Fruit fly (Drosophila melanogaster) whole organism, embryonic: ENCODE results near the gene Rtc1.

ENCODE experiments used
- Adf1 ChIP-seq: fragments of 200-800 bp; sonication (Bioruptor generic); IDR thresholded peaks from 2 replicates; pipeline ENCODE4 v1.3.6; 2022; ENCODE audit warnings: missing biosample characterization, missing genetic modification characterization
- Antp ChIP-seq: fragments of 200-800 bp; sonication (Bioruptor generic); optimal IDR thresholded peaks from 3 replicates; lab custom pipeline; 2016; ENCODE audit warnings: missing biosample characterization, missing genetic modification characterization
- B-H1 ChIP-seq: fragments of 200-800 bp; sonication (Bioruptor generic); IDR thresholded peaks from 3 replicates; pipeline ENCODE4 v1.3.6; 2022; ENCODE audit warnings: missing biosample characterization, missing genetic modification characterization
- BtbVII ChIP-seq: fragments of 200-800 bp; sonication (Bioruptor generic); optimal IDR thresholded peaks from 3 replicates; lab custom pipeline; 2017; ENCODE audit warnings: missing biosample characterization, mild to moderate bottlenecking, missing genetic modification characterization
- CG10321 ChIP-seq: fragments of 200-800 bp; sonication (Bioruptor generic); IDR thresholded peaks from 2 replicates; pipeline ENCODE4 v1.3.6; 2022; ENCODE audit warnings: missing biosample characterization, missing genetic modification characterization
- CG10654 ChIP-seq: fragments of 200-800 bp; sonication (Bioruptor generic); optimal IDR thresholded peaks from 2 replicates; lab custom pipeline; 2016; ENCODE audit warnings: missing biosample characterization, missing genetic modification characterization
- CG11504 ChIP-seq: fragments of 200-800 bp; sonication (Bioruptor generic); optimal IDR thresholded peaks from 3 replicates; lab custom pipeline; 2019; ENCODE audit warnings: missing biosample characterization, mild to moderate bottlenecking, missing genetic modification characterization, moderate library complexity
- CG12071 ChIP-seq: fragments of 200-800 bp; sonication (Bioruptor generic); optimal IDR thresholded peaks from 3 replicates; lab custom pipeline; 2018; ENCODE audit warnings: missing biosample characterization, mild to moderate bottlenecking, missing genetic modification characterization
- CG12104 ChIP-seq: fragments of 200-800 bp; sonication (Bioruptor generic); optimal IDR thresholded peaks from 3 replicates; lab custom pipeline; 2016; ENCODE audit warnings: missing biosample characterization, missing genetic modification characterization
- CG14710 ChIP-seq: fragments of 200-800 bp; sonication (Bioruptor generic); optimal IDR thresholded peaks from 3 replicates; lab custom pipeline; 2019; ENCODE audit warnings: missing biosample characterization, mild to moderate bottlenecking, missing genetic modification characterization, moderate library complexity
- CG15073 ChIP-seq: fragments of 200-800 bp; sonication (Bioruptor generic); optimal IDR thresholded peaks from 2 replicates; lab custom pipeline; 2016; ENCODE audit warnings: missing biosample characterization, missing genetic modification characterization
- CG15601 ChIP-seq: fragments of 200-800 bp; sonication (Bioruptor generic); optimal IDR thresholded peaks from 3 replicates; lab custom pipeline; 2019; ENCODE audit warnings: missing biosample characterization, mild to moderate bottlenecking, missing genetic modification characterization, moderate library complexity
- CG17612 ChIP-seq: fragments of 200-800 bp; sonication (Bioruptor generic); IDR thresholded peaks from 2 replicates; pipeline ENCODE4 v1.3.6; 2022; ENCODE audit warnings: missing biosample characterization, missing genetic modification characterization
- CG18262 ChIP-seq: fragments of 200-800 bp; optimal IDR thresholded peaks from 3 replicates; lab custom pipeline; 2019; ENCODE audit warnings: missing biosample characterization, mild to moderate bottlenecking, missing genetic modification characterization, moderate library complexity
- CG30431 ChIP-seq: fragments of 200-800 bp; sonication (Bioruptor generic); optimal IDR thresholded peaks from 2 replicates; lab custom pipeline; 2017; ENCODE audit warnings: missing biosample characterization, missing genetic modification characterization
- CG3995 ChIP-seq: fragments of 200-800 bp; sonication (Bioruptor generic); optimal IDR thresholded peaks from 3 replicates; lab custom pipeline; 2016; ENCODE audit warnings: missing biosample characterization, missing genetic modification characterization
- CG4854 ChIP-seq: fragments of 200-800 bp; sonication (Bioruptor generic); optimal IDR thresholded peaks from 2 replicates; lab custom pipeline; 2016; ENCODE audit warnings: missing biosample characterization, missing genetic modification characterization, inconsistent platforms
- CG6254 ChIP-seq: fragments of 200-800 bp; sonication (Bioruptor generic); optimal IDR thresholded peaks from 3 replicates; lab custom pipeline; 2017; ENCODE audit warnings: mild to moderate bottlenecking, missing biosample characterization, missing genetic modification reagents, missing genetic modification characterization
- CG7987 ChIP-seq: fragments of 200-800 bp; sonication (Bioruptor generic); optimal IDR thresholded peaks from 2 replicates; lab custom pipeline; 2018; ENCODE audit warnings: missing biosample characterization, mild to moderate bottlenecking, missing genetic modification characterization, moderate library complexity
- CG8281 ChIP-seq: fragments of 200-800 bp; sonication (Bioruptor generic); optimal IDR thresholded peaks from 2 replicates; lab custom pipeline; 2018; ENCODE audit warnings: missing biosample characterization, mild to moderate bottlenecking, missing genetic modification characterization, moderate library complexity
- CG9609 ChIP-seq: fragments of 200-800 bp; sonication (Bioruptor generic); optimal IDR thresholded peaks from 3 replicates; lab custom pipeline; 2016; ENCODE audit warnings: missing biosample characterization, missing genetic modification characterization
- D ChIP-seq, 2 experiments: fragments of 200-800 bp in 1 of 2; fragments of >200 bp in 1 of 2; sonication (Bioruptor generic) in 1 of 2; optimal IDR thresholded peaks; 2 replicates in 1 of 2; 3 replicates in 1 of 2; lab custom pipeline; 2017; ENCODE audit warnings: mild to moderate bottlenecking in 1 of 2, missing biosample characterization in 1 of 2, missing genetic modification characterization in 1 of 2, missing genetic modification reagents in 1 of 2
- Dbx ChIP-seq: fragments of 200-800 bp; sonication (Bioruptor generic); IDR thresholded peaks from 3 replicates; pipeline ENCODE4 v1.3.6; 2022; ENCODE audit warnings: missing biosample characterization, missing genetic modification characterization
- Deaf1 ChIP-seq: fragments of 200-800 bp; optimal IDR thresholded peaks from 3 replicates; lab custom pipeline; 2019; ENCODE audit warnings: missing biosample characterization, mild to moderate bottlenecking, missing genetic modification characterization, moderate library complexity
- ERR ChIP-seq: fragments of 200-800 bp; sonication (Bioruptor generic); optimal IDR thresholded peaks from 2 replicates; lab custom pipeline; 2016; ENCODE audit warnings: missing biosample characterization, missing genetic modification characterization
- HmgZ ChIP-seq: fragments of 200-800 bp; sonication (Bioruptor generic); optimal IDR thresholded peaks from 2 replicates; lab custom pipeline; 2018; ENCODE audit warnings: missing biosample characterization, mild to moderate bottlenecking, missing genetic modification characterization
- Jarid2 ChIP-seq: fragments of 200-800 bp; sonication (Bioruptor generic); optimal IDR thresholded peaks from 3 replicates; lab custom pipeline; 2017; ENCODE audit warnings: mild to moderate bottlenecking, missing biosample characterization, missing genetic modification reagents, missing genetic modification characterization
- Lpt ChIP-seq: fragments of >200 bp; optimal IDR thresholded peaks from 2 replicates; lab custom pipeline; 2018; ENCODE audit warnings: missing biosample characterization, missing genetic modification characterization
- NFAT ChIP-seq: fragments of 200-800 bp; sonication (Bioruptor generic); IDR thresholded peaks from 2 replicates; pipeline ENCODE4 v1.3.6; 2022; ENCODE audit warnings: missing biosample characterization, missing genetic modification characterization
- Nf-YB ChIP-seq: fragments of 200-800 bp; sonication (Bioruptor generic); optimal IDR thresholded peaks from 3 replicates; lab custom pipeline; 2019; ENCODE audit warnings: missing biosample characterization, mild to moderate bottlenecking, missing genetic modification characterization, moderate library complexity
- PHDP ChIP-seq: fragments of 200-800 bp; sonication (Bioruptor generic); optimal IDR thresholded peaks from 3 replicates; lab custom pipeline; 2018; ENCODE audit warnings: missing biosample characterization, mild to moderate bottlenecking, missing genetic modification characterization, moderate library complexity
- ab ChIP-seq: fragments of 200-800 bp; sonication (Bioruptor generic); optimal IDR thresholded peaks from 2 replicates; lab custom pipeline; 2016; ENCODE audit warnings: missing biosample characterization, missing genetic modification characterization
- ac ChIP-seq: fragments of 200-800 bp; sonication (Bioruptor generic); optimal IDR thresholded peaks from 3 replicates; lab custom pipeline; 2017; ENCODE audit warnings: missing biosample characterization, mild to moderate bottlenecking, missing genetic modification characterization
- ap ChIP-seq: fragments of 200-800 bp; sonication (Bioruptor generic); IDR thresholded peaks from 2 replicates; pipeline ENCODE4 v1.3.6; 2022; ENCODE audit warnings: missing biosample characterization, missing genetic modification characterization
- btn ChIP-seq: fragments of 200-800 bp; sonication (Bioruptor generic); optimal IDR thresholded peaks from 2 replicates; lab custom pipeline; 2016; ENCODE audit warnings: missing biosample characterization, missing genetic modification characterization
- croc ChIP-seq: fragments of 200-800 bp; sonication (Bioruptor generic); conservative IDR thresholded peaks from 3 replicates; pipeline ENCODE4 v1.3.6; 2022; ENCODE audit warnings: missing biosample characterization, missing genetic modification characterization
- dan ChIP-seq: fragments of 200-800 bp; sonication (Bioruptor generic); IDR thresholded peaks from 2 replicates; pipeline ENCODE4 v1.3.6; 2022; ENCODE audit warnings: missing biosample characterization, missing genetic modification characterization
- dm ChIP-seq: fragments of 200-800 bp; sonication (Bioruptor generic); optimal IDR thresholded peaks from 3 replicates; lab custom pipeline; 2016; ENCODE audit warnings: missing biosample characterization, missing genetic modification characterization
- fd3F ChIP-seq: fragments of 200-800 bp; sonication (Bioruptor generic); optimal IDR thresholded peaks from 2 replicates; lab custom pipeline; 2018; ENCODE audit warnings: missing biosample characterization, mild to moderate bottlenecking, missing genetic modification characterization, moderate library complexity
- hbn ChIP-seq: fragments of 200-800 bp; sonication (Bioruptor generic); IDR thresholded peaks from 2 replicates; pipeline ENCODE4 v1.3.6; 2022; ENCODE audit warnings: missing biosample characterization, missing genetic modification characterization; ENCODE audit not compliant: partially characterized antibody
- mirr ChIP-seq: fragments of 200-800 bp; sonication (Bioruptor generic); optimal IDR thresholded peaks from 3 replicates; lab custom pipeline; 2018; ENCODE audit warnings: missing biosample characterization, mild to moderate bottlenecking, missing genetic modification characterization
- nerfin-1 ChIP-seq: fragments of 200-800 bp; sonication (Bioruptor generic); optimal IDR thresholded peaks from 3 replicates; lab custom pipeline; 2019; ENCODE audit warnings: missing biosample characterization, mild to moderate bottlenecking, missing genetic modification characterization, moderate library complexity
- pan ChIP-seq, 4 experiments: fragments of >200 bp in 3 of 4; fragments of 200-800 bp in 1 of 4; sonication (Bioruptor generic) in 1 of 4; optimal IDR thresholded peaks in 3 of 4; IDR thresholded peaks in 1 of 4; 2 replicates each; pipeline versions ENCODE4 v1.3.6 to Lab custom; 2017 to 2022; ENCODE audit warnings: missing biosample characterization in 2 of 4, missing genetic modification characterization in 2 of 4, mixed read lengths in 1 of 4
- pros ChIP-seq: fragments of 200-800 bp; sonication (Bioruptor generic); optimal IDR thresholded peaks from 3 replicates; lab custom pipeline; 2019; ENCODE audit warnings: missing biosample characterization, mild to moderate bottlenecking, missing genetic modification characterization, moderate library complexity
- salm ChIP-seq: fragments of 200-800 bp; sonication (Bioruptor generic); optimal IDR thresholded peaks from 2 replicates; lab custom pipeline; 2018; ENCODE audit warnings: missing biosample characterization, mild to moderate bottlenecking, missing genetic modification characterization
- sens ChIP-seq: fragments of 200-800 bp; sonication (Bioruptor generic); peaks from one replicate; lab custom pipeline; 2016; ENCODE audit warnings: missing biosample characterization, missing genetic modification characterization
- sr ChIP-seq: fragments of 200-800 bp; sonication (Bioruptor generic); IDR thresholded peaks from 3 replicates; pipeline ENCODE4 v1.3.6; 2022; ENCODE audit warnings: missing biosample characterization, missing genetic modification characterization
- usp ChIP-seq: fragments of >200 bp; optimal IDR thresholded peaks from 2 replicates; lab custom pipeline; 2017; ENCODE audit warnings: missing biosample characterization, missing genetic modification characterization
- zf30C ChIP-seq: fragments of 200-800 bp; sonication (Bioruptor generic); optimal IDR thresholded peaks from 3 replicates; lab custom pipeline; 2018; ENCODE audit warnings: missing biosample characterization, mild to moderate bottlenecking, missing genetic modification characterization

The Rtc1 gene

dm6 chrX:13762372-13762883, 5.4 kb downstream of the Rtc1 start, which contains the start of gene rdgB (continued):
- TF ChIP-seq HmgZ (tag; lab: Kevin White, UChicago) (peak; percentile 65), salm (tag; lab: Kevin White, UChicago) (peak; percentile 55), btn (GFP tag; lab: Kevin White, UChicago) (no peak), Antp (GFP tag; lab: Kevin White, UChicago) (peak; percentile 7), D (optimal IDR thresholded peaks at IDR 0.05; lab: Kevin White, UChicago) (no peak), D (GFP tag; optimal IDR thresholded peaks at IDR 0.05; lab: Kevin White, UChicago) (peak; percentile 76), CG3995 (peak; percentile 30), CG8281 (peak; percentile 51), ERR (GFP tag; lab: Kevin White, UChicago) (no peak), dan (no peak), Nf-YB (GFP tag; lab: Kevin White, UChicago) (peak; percentile 56), Jarid2 (GFP tag; lab: Kevin White, UChicago) (peak; percentile 89), CG30431 (GFP tag; lab: Kevin White, UChicago) (peak; percentile 58), ap (GFP tag; lab: Robert Waterston, UW) (0 out of 2 replicates have a peak, but pooled peaks have one; percentile 14), sens (GFP tag; lab: Kevin White, UChicago) (peak; percentile 65), NFAT (0 out of 2 replicates have a peak, but pooled peaks have one; percentile 42), sr (GFP tag; lab: Robert Waterston, UW) (no peak), CG10654 (GFP tag; lab: Kevin White, UChicago) (peak; percentile 58), croc (peak; percentile 69; the same call in 2 of the 3 replicates), CG6254 (GFP tag; lab: Kevin White, UChicago) (peak; percentile 36), mirr (GFP tag; lab: Kevin White, UChicago) (no peak), CG15601 (tag; lab: Kevin White, UChicago) (peak; percentile 78), CG14710 (tag; lab: Kevin White, UChicago) (peak; percentile 70), B-H1 (GFP tag; lab: Robert Waterston, UW) (peak; percentile 15; the same call in 1 of the 3 replicates), Lpt (GFP tag; lab: Kevin White, UChicago) (no peak), CG10321 (GFP tag; lab: Robert Waterston, UW) (no peak), usp (GFP tag; lab: Kevin White, UChicago) (no peak), CG15073 (GFP tag; lab: Kevin White, UChicago) (no peak), fd3F (GFP tag; lab: Kevin White, UChicago) (peak; percentile 57), Dbx (GFP tag; lab: Robert Waterston, UW) (peak; percentile 76; the same call in 2 of the 3 replicates), ac (no peak), CG12071 (GFP tag; lab: Kevin White, UChicago) (peak; percentile 23), CG4854 (GFP tag; lab: Kevin White, UChicago) (peak; percentile 40), CG17612 (no peak), pan (optimal IDR thresholded peaks at IDR 0.05; lab: Kevin White, UChicago) (no peak), pan (GFP tag; optimal IDR thresholded peaks at IDR 0.05 in 1 of 2, IDR thresholded peaks at IDR 0.05 in 1 of 2) (peak in 1 of 2 experiments; percentile 66), hbn (GFP tag; lab: Robert Waterston, UW) (no peak), pros (GFP tag; lab: Kevin White, UChicago) (no peak), nerfin-1 (tag; lab: Kevin White, UChicago) (peak; percentile 73), BtbVII (GFP tag; lab: Kevin White, UChicago) (peak; percentile 46), CG12104 (GFP tag; lab: Kevin White, UChicago) (peak; percentile 69), Deaf1 (tag; lab: Kevin White, UChicago) (peak; percentile 96), CG9609 (GFP tag; lab: Kevin White, UChicago) (peak; percentile 11), dm (GFP tag; lab: Kevin White, UChicago) (no peak), CG7987 (GFP tag; lab: Kevin White, UChicago) (no peak), CG18262 (tag; lab: Kevin White, UChicago) (peak; percentile 83), CG11504 (tag; lab: Kevin White, UChicago) (peak; percentile 88), Adf1 (GFP tag; lab: Robert Waterston, UW) (peak; percentile 40; the same call in 1 of the 2 replicates), zf30C (GFP tag; lab: Kevin White, UChicago) (peak; percentile 83), PHDP (peak; percentile 78), ab (GFP tag; lab: Kevin White, UChicago) (peak; percentile 7)
